Worm (Caenorhabditis elegans): ENCODE results near the gene srd-39.

The srd-39 gene

ce11 chrX:13307852-13308251 lies 7.4 kb upstream of the srd-39 start (continued):
- TF ChIP-seq Y56A3A.18 (GFP tag; IDR thresholded peaks at IDR 0.05) = no peak
- TF ChIP-seq athp-1 (tag; optimal IDR thresholded peaks at IDR 0.05) = no peak
- peak; percentile 68 for TF ChIP-seq rpc-1 (optimal IDR thresholded peaks at IDR 0.05)
- TF ChIP-seq rpc-1 (tag; optimal IDR thresholded peaks at IDR 0.05) = peak; percentile 79
- TF ChIP-seq ztf-22 (GFP tag; optimal IDR thresholded peaks at IDR 0.05) = no peak
- no peak for TF ChIP-seq ceh-27 (GFP tag; optimal IDR thresholded peaks at IDR 0.05)
- no peak for TF ChIP-seq lir-1 (GFP tag; conservative IDR thresholded peaks at IDR 0.05)
- no peak for TF ChIP-seq xnd-1 (tag; optimal IDR thresholded peaks at IDR 0.05)
- TF ChIP-seq nhr-179 (tag; optimal IDR thresholded peaks at IDR 0.05) = no peak
- no peak for TF ChIP-seq B0035.1 (tag; optimal IDR thresholded peaks at IDR 0.05)
- no peak for TF ChIP-seq Y95B8A.8 (GFP tag; IDR thresholded peaks at IDR 0.05)
- no peak for TF ChIP-seq Y79H2A.3 (GFP tag; conservative IDR thresholded peaks at IDR 0.05)
- no peak for TF ChIP-seq sdz-38 (tag; optimal IDR thresholded peaks at IDR 0.05)
- no peak for TF ChIP-seq nhr-27 (tag; optimal IDR thresholded peaks at IDR 0.05)
- TF ChIP-seq lsy-27 (tag; optimal IDR thresholded peaks at IDR 0.05; ENCODE audit: borderline replicate concordance, insufficient read depth) = no peak
- TF ChIP-seq pha-4 (tag; optimal IDR thresholded peaks at IDR 0.05) = no peak
- TF ChIP-seq rec-8 (tag; optimal IDR thresholded peaks at IDR 0.05) = peak in 1 of 2 experiments; percentile 9
- no peak for TF ChIP-seq F57C9.4 (tag; optimal IDR thresholded peaks at IDR 0.05)
- no peak for TF ChIP-seq nhr-80 (tag; optimal IDR thresholded peaks at IDR 0.05)
- TF ChIP-seq ztf-28 (GFP tag; IDR thresholded peaks at IDR 0.05) = no peak
- TF ChIP-seq fkh-3 (tag; optimal IDR thresholded peaks at IDR 0.05) = no peak
- TF ChIP-seq pbrm-1 (GFP tag; IDR thresholded peaks at IDR 0.05) = 0 out of 2 replicates have a peak, but pooled peaks have one; percentile 21
- no peak for TF ChIP-seq hrde-1 (tag; optimal IDR thresholded peaks at IDR 0.05; ENCODE audit: borderline replicate concordance)
- TF ChIP-seq bed-1 (GFP tag; IDR thresholded peaks at IDR 0.05) = no peak
- peak; percentile 15 for TF ChIP-seq ZK185.1 (tag; optimal IDR thresholded peaks at IDR 0.05; ENCODE audit: poor library complexity, severe bottlenecking)
- no peak for TF ChIP-seq nfya-2 (GFP tag; IDR thresholded peaks at IDR 0.05)
- TF ChIP-seq F52B5.7 (tag; optimal IDR thresholded peaks at IDR 0.05) = no peak
- TF ChIP-seq ztf-26 (tag; optimal IDR thresholded peaks at IDR 0.05) = no peak
- TF ChIP-seq snpc-1.1 (tag; optimal IDR thresholded peaks at IDR 0.05; ENCODE audit: insufficient read depth) = no peak
- TF ChIP-seq F37B4.10 (GFP tag; IDR thresholded peaks at IDR 0.05) = no peak
- no peak for TF ChIP-seq Y53G8AR.9 (GFP tag; conservative IDR thresholded peaks at IDR 0.05)
- TF ChIP-seq zfh-2 (GFP tag; conservative IDR thresholded peaks at IDR 0.05) = no peak
- no peak for TF ChIP-seq lin-35 (GFP tag; optimal IDR thresholded peaks at IDR 0.05)
- TF ChIP-seq madf-6 (GFP tag; IDR thresholded peaks at IDR 0.05) = no peak
- TF ChIP-seq hmg-1.2 (GFP tag; IDR thresholded peaks at IDR 0.05) = peak; percentile 39; the same call in 1 of the 2 replicates
- no peak for TF ChIP-seq ccch-3 (GFP tag; optimal IDR thresholded peaks at IDR 0.05)
- TF ChIP-seq dpl-1 (GFP tag; optimal IDR thresholded peaks at IDR 0.05) = no peak
- TF ChIP-seq snpc-4 (GFP tag; optimal IDR thresholded peaks at IDR 0.05) = peak; percentile 47
- peak in 2 of 4 experiments; percentile 10 to 60 for TF ChIP-seq snpc-4 (tag; optimal IDR thresholded peaks at IDR 0.05)
- no peak for TF ChIP-seq ceh-100 (GFP tag; IDR thresholded peaks at IDR 0.05)
- no peak for TF ChIP-seq F49E8.2 (tag; optimal IDR thresholded peaks at IDR 0.05; ENCODE audit: insufficient read depth)
- no peak for TF ChIP-seq Y53F4B.3 (GFP tag; IDR thresholded peaks at IDR 0.05)
- no peak for TF ChIP-seq dpff-1 (tag; optimal IDR thresholded peaks at IDR 0.05)
- TF ChIP-seq hlh-12 (tag; optimal IDR thresholded peaks at IDR 0.05) = no peak
- TF ChIP-seq Y67H2A.10 (GFP tag; conservative IDR thresholded peaks at IDR 0.05) = no peak
- no peak for TF ChIP-seq B0336.3 (GFP tag; IDR thresholded peaks at IDR 0.05)
- peak; percentile 51 for TF ChIP-seq D2030.7 (GFP tag; IDR thresholded peaks at IDR 0.05)
- no peak for TF ChIP-seq zim-3 (tag; optimal IDR thresholded peaks at IDR 0.05)
- TF ChIP-seq attf-3 (GFP tag; conservative IDR thresholded peaks at IDR 0.05) = no peak
